Worm (Caenorhabditis elegans): ENCODE data around the gene unc-8.

- TF ChIP-seq him-1 (tag; optimal IDR thresholded peaks at IDR 0.05) (no peak), dao-5 (tag; optimal IDR thresholded peaks at IDR 0.05) (no peak)
These were observed 21.6 kb upstream of the unc-8 start, which contains the start of gene C42D4.19 for ce11 chrIV:7175346-7175745.
